Fruit fly (Drosophila melanogaster) whole organism, prepupa: ENCODE measurements around the gene Dnaaf6.

Source experiments
- CG9139 ChIP-seq: fragments of 200-800 bp; sonication (Bioruptor generic); optimal IDR thresholded peaks from 3 replicates; lab custom pipeline; 2017; ENCODE audit warnings: missing biosample characterization, mild to moderate bottlenecking, missing genetic modification characterization
- lz ChIP-seq: fragments of 200-800 bp; sonication (Bioruptor generic); optimal IDR thresholded peaks from 3 replicates; lab custom pipeline; 2016; ENCODE audit warnings: missing biosample characterization, missing genetic modification characterization
- svp ChIP-seq: fragments of 200-800 bp; sonication (Bioruptor generic); peaks from one replicate; lab custom pipeline; 2016; ENCODE audit warnings: missing biosample characterization, missing genetic modification characterization

DNA sequence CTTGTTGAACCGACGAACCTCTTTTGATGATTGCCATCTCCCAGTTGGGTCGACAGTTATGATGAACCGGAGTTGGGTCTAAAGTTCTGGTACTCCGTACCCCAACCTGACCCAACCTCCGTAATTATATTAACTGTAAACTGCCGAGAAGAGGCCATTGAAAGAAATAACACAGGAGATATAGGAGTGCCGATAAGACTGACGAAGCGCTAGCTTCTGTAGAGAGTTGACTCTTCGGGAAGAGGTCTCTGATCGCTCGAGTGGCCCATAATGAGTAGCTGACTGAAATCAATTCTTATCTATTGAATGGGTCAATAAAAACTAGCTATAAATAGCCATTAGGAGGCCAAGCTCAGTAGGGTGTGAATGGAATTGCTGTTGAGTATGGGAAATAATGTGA lies 15.9 kb upstream of the Dnaaf6 start:
- TF ChIP-seq CG9139 (GFP tag; lab: Kevin White, UChicago) (no peak), svp (GFP tag; lab: Kevin White, UChicago) (no peak), lz (GFP tag; lab: Kevin White, UChicago) (no peak)
